Worm (Caenorhabditis elegans) whole organism, L1 larva: ENCODE measurements around the gene srh-122.
A peak's percentile ranks its signal among the peaks of the same experiment; 100 is the strongest.

Source experiments
- C04F5.9 ChIP-seq: sonication (generic microtip); optimal IDR thresholded peaks from 2 replicates; lab custom pipeline; 2016; ENCODE audit warnings: missing genetic modification characterization, missing compliant biosample characterization
- C16A3.4 ChIP-seq: fragments of 150-350 bp; optimal IDR thresholded peaks from 2 replicates; lab custom pipeline; 2014; ENCODE audit warnings: missing biosample characterization, missing genetic modification characterization
- aha-1 ChIP-seq: fragments of 150-350 bp; optimal IDR thresholded peaks from 2 replicates; lab custom pipeline; 2014; ENCODE audit warnings: missing biosample characterization, missing genetic modification characterization
- alr-1 ChIP-seq: fragments of 200-800 bp; sonication (Bioruptor generic); optimal IDR thresholded peaks from 2 replicates; lab custom pipeline; 2018; ENCODE audit warnings: borderline replicate concordance, mild to moderate bottlenecking, missing genetic modification characterization, missing compliant biosample characterization
- blmp-1 ChIP-seq: fragments of 150-350 bp; optimal IDR thresholded peaks from 2 replicates; lab custom pipeline; 2014; ENCODE audit warnings: missing biosample characterization, missing genetic modification characterization
- ceh-8 ChIP-seq: fragments of 200-800 bp; sonication (Bioruptor generic); optimal IDR thresholded peaks from 2 replicates; lab custom pipeline; 2018; ENCODE audit warnings: mild to moderate bottlenecking, missing genetic modification characterization, moderate library complexity, missing compliant biosample characterization
- ceh-82 ChIP-seq, 3 experiments: fragments of 150-350 bp in 1 of 3; sonication (generic microtip) in 2 of 3; optimal IDR thresholded peaks; 2 replicates each; lab custom pipeline; 2014 to 2017; ENCODE audit warnings: missing biosample characterization in 3 of 3, missing genetic modification characterization in 3 of 3
- dpl-1 ChIP-seq, 3 experiments: fragments of 150-350 bp in 2 of 3; sonication (generic microtip) in 1 of 3; optimal IDR thresholded peaks; 2 replicates each; lab custom pipeline; 2014 to 2017; ENCODE audit warnings: missing biosample characterization in 3 of 3, missing genetic modification characterization in 3 of 3, missing genetic modification reagents in 3 of 3
- efl-1 ChIP-seq, 4 experiments: fragments of 150-350 bp; optimal IDR thresholded peaks in 3 of 4; peaks in 1 of 4; 1 replicate in 1 of 4; 2 replicates in 3 of 4; lab custom pipeline; 2014; ENCODE audit warnings: missing biosample characterization in 2 of 4, missing genetic modification characterization in 2 of 4, missing genetic modification reagents in 2 of 4
- egl-13 ChIP-seq: sonication (generic microtip); optimal IDR thresholded peaks from 2 replicates; lab custom pipeline; 2016; ENCODE audit warnings: missing genotype, missing genetic modification reagents, missing genetic modification characterization, missing compliant biosample characterization
- elt-3 ChIP-seq, 6 experiments: fragments of 150-350 bp in 1 of 6; sonication (generic microtip); optimal IDR thresholded peaks; 2 replicates each; lab custom pipeline; 2017 to 2018; ENCODE audit warnings: missing biosample characterization in 6 of 6, missing genetic modification characterization in 6 of 6, inconsistent platforms in 1 of 6
- ets-5 ChIP-seq: fragments of 200-800 bp; sonication (Bioruptor generic); IDR thresholded peaks from 2 replicates; pipeline ENCODE4 v1.3.6; 2022; ENCODE audit warnings: missing genetic modification characterization, missing compliant biosample characterization
- fkh-10 ChIP-seq: sonication (generic microtip); optimal IDR thresholded peaks from 2 replicates; lab custom pipeline; 2017; ENCODE audit warnings: missing biosample characterization, missing genetic modification reagents, missing genetic modification characterization
- fkh-4 ChIP-seq: sonication (generic microtip); optimal IDR thresholded peaks from 2 replicates; lab custom pipeline; 2016; ENCODE audit warnings: missing compliant biosample characterization, missing genetic modification characterization, borderline replicate concordance
- fos-1 ChIP-seq: fragments of 150-350 bp; optimal IDR thresholded peaks from 2 replicates; lab custom pipeline; 2014; ENCODE audit warnings: missing biosample characterization, missing genetic modification characterization
- grh-1 ChIP-seq: fragments of 200-800 bp; sonication (Bioruptor generic); IDR thresholded peaks from 2 replicates; pipeline ENCODE4 v1.3.6; 2022; ENCODE audit warnings: missing genetic modification reagents, missing genetic modification characterization, missing compliant biosample characterization
- hlh-17 ChIP-seq: fragments of 200-800 bp; sonication (Bioruptor generic); optimal IDR thresholded peaks from 2 replicates; lab custom pipeline; 2018; ENCODE audit warnings: missing genetic modification characterization, mild to moderate bottlenecking, missing compliant biosample characterization, moderate library complexity, borderline replicate concordance
- irx-1 ChIP-seq: sonication (generic microtip); optimal IDR thresholded peaks from 2 replicates; lab custom pipeline; 2016; ENCODE audit warnings: missing genetic modification characterization, missing compliant biosample characterization
- lin-14 ChIP-seq: fragments of 200-800 bp; sonication (Bioruptor generic); optimal IDR thresholded peaks from 2 replicates; lab custom pipeline; 2018; ENCODE audit warnings: mild to moderate bottlenecking, missing genetic modification characterization, moderate library complexity, missing compliant biosample characterization
- lin-15B ChIP-seq: fragments of 150-350 bp; sonication (generic microtip); optimal IDR thresholded peaks from 3 replicates; lab custom pipeline; 2014; ENCODE audit warnings: missing biosample characterization, missing genetic modification characterization
- lsy-2 ChIP-seq, 2 experiments: fragments of 150-350 bp; optimal IDR thresholded peaks; 2 replicates each; lab custom pipeline; 2014; ENCODE audit warnings: missing biosample characterization in 2 of 2, missing genetic modification characterization in 2 of 2
- mdl-1 ChIP-seq, 2 experiments: fragments of 150-350 bp; optimal IDR thresholded peaks; 2 replicates each; lab custom pipeline; 2014 to 2017; ENCODE audit warnings: missing biosample characterization in 2 of 2, missing genetic modification characterization in 2 of 2, inconsistent platforms in 1 of 2
- mep-1 ChIP-seq: fragments of 150-350 bp; optimal IDR thresholded peaks from 2 replicates; lab custom pipeline; 2014; ENCODE audit warnings: missing biosample characterization, missing genetic modification characterization
- nhr-11 ChIP-seq: fragments of 150-350 bp; optimal IDR thresholded peaks from 2 replicates; lab custom pipeline; 2014; ENCODE audit warnings: missing biosample characterization, missing genetic modification characterization
- nhr-19 ChIP-seq: fragments of 200-800 bp; sonication (Bioruptor generic); conservative IDR thresholded peaks from 2 replicates; pipeline ENCODE4 v1.3.6; 2022; ENCODE audit warnings: missing genetic modification characterization, missing compliant biosample characterization
- nhr-28 ChIP-seq: fragments of 150-350 bp; optimal IDR thresholded peaks from 2 replicates; lab custom pipeline; 2014; ENCODE audit warnings: missing biosample characterization, missing genetic modification characterization
- nhr-47 ChIP-seq: sonication (generic microtip); optimal IDR thresholded peaks from 2 replicates; lab custom pipeline; 2016; ENCODE audit warnings: mild to moderate bottlenecking, missing genetic modification characterization, moderate library complexity, missing compliant biosample characterization
- nhr-71 ChIP-seq: sonication (generic microtip); optimal IDR thresholded peaks from 2 replicates; lab custom pipeline; 2016; ENCODE audit warnings: mild to moderate bottlenecking, missing genetic modification characterization, moderate library complexity, missing compliant biosample characterization
- nhr-76 ChIP-seq: sonication (generic microtip); optimal IDR thresholded peaks from 2 replicates; lab custom pipeline; 2017; ENCODE audit warnings: missing biosample characterization, missing genetic modification characterization
- nhr-84 ChIP-seq: sonication (generic microtip); optimal IDR thresholded peaks from 2 replicates; lab custom pipeline; 2017; ENCODE audit warnings: missing biosample characterization, missing genetic modification characterization
- nhr-85 ChIP-seq: sonication (generic microtip); peaks from one replicate; lab custom pipeline; 2016; ENCODE audit warnings: missing genetic modification characterization, inconsistent platforms, missing compliant biosample characterization
- pax-3 ChIP-seq: fragments of 200-800 bp; sonication (Bioruptor generic); optimal IDR thresholded peaks from 2 replicates; lab custom pipeline; 2018; ENCODE audit warnings: mild to moderate bottlenecking, missing genetic modification characterization, moderate library complexity, missing compliant biosample characterization
- skn-1 ChIP-seq: fragments of 150-350 bp; optimal IDR thresholded peaks from 2 replicates; lab custom pipeline; 2014; ENCODE audit warnings: missing biosample characterization, missing genetic modification characterization
- snu-23 ChIP-seq: sonication (generic microtip); optimal IDR thresholded peaks from 2 replicates; lab custom pipeline; 2016; ENCODE audit warnings: missing genetic modification characterization, missing compliant biosample characterization
- tlp-1 ChIP-seq: fragments of 150-350 bp; optimal IDR thresholded peaks from 2 replicates; lab custom pipeline; 2014; ENCODE audit warnings: missing biosample characterization, missing genetic modification characterization
- unc-30 ChIP-seq: sonication (generic microtip); optimal IDR thresholded peaks from 2 replicates; lab custom pipeline; 2017; ENCODE audit warnings: missing biosample characterization, missing genetic modification characterization
- unc-86 ChIP-seq: sonication (generic microtip); optimal IDR thresholded peaks from 2 replicates; lab custom pipeline; 2016; ENCODE audit warnings: missing genetic modification characterization, missing compliant biosample characterization
- vab-15 ChIP-seq: sonication (generic microtip); optimal IDR thresholded peaks from 2 replicates; lab custom pipeline; 2017; ENCODE audit warnings: missing genotype, mild to moderate bottlenecking, missing genetic modification characterization, missing compliant biosample characterization
- xbp-1 ChIP-seq: sonication (generic microtip); optimal IDR thresholded peaks from 2 replicates; lab custom pipeline; 2016; ENCODE audit warnings: missing genetic modification characterization, missing compliant biosample characterization
- zip-4 ChIP-seq: fragments of 200-800 bp; sonication (Bioruptor generic); optimal IDR thresholded peaks from 2 replicates; lab custom pipeline; 2018; ENCODE audit warnings: mild to moderate bottlenecking, missing genetic modification characterization, moderate library complexity, missing compliant biosample characterization
- ztf-11 ChIP-seq, 2 experiments: sonication (generic microtip); optimal IDR thresholded peaks; 2 replicates each; lab custom pipeline; 2016 to 2017; ENCODE audit warnings: missing genetic modification characterization in 2 of 2, missing biosample characterization in 1 of 2, missing compliant biosample characterization in 1 of 2
- ztf-4 ChIP-seq: fragments of 150-350 bp; optimal IDR thresholded peaks from 2 replicates; lab custom pipeline; 2014; ENCODE audit warnings: missing biosample characterization, missing genetic modification characterization

srh-122 gene

DNA sequence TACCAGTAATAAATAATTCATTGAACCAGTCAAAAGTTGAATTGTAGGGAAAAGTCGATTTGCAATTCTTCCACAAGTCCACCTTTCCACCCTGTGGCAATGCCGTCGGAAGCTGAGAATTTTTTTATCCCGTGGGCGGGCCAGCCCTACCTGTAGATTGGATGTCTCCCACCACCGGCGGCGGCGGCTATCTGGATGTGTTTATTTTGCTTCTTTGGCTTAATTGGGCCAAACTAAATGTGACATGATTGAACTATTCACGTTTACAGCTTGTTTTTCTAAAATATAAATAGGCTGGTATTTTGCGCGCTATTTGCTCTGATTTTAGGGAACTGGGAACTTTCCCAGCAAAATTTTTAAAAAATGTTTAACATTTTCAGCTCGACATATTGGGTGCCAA is 33.3 kb downstream of the srh-122 start, which contains the start of gene wrt-8:
wrt-8 (minus strand) TSS at position 101 of the 400 bp plus-strand sequence.
- no peak for TF ChIP-seq aha-1 (tag; lab: Kevin White, UChicago)
- TF ChIP-seq blmp-1 (tag; lab: Kevin White, UChicago): no peak
- no peak for TF ChIP-seq nhr-11 (tag; lab: Kevin White, UChicago)
- no peak for TF ChIP-seq egl-13
- TF ChIP-seq snu-23: no peak
- no peak for TF ChIP-seq fos-1 (tag; lab: Kevin White, UChicago)
- TF ChIP-seq ztf-4 (tag; lab: Kevin White, UChicago): no peak
- TF ChIP-seq C16A3.4: no peak
- no peak for TF ChIP-seq alr-1 (tag; lab: Kevin White, UChicago)
- TF ChIP-seq nhr-19 (GFP tag; lab: Robert Waterston, UW): no peak
- TF ChIP-seq unc-30: no peak
- TF ChIP-seq lsy-2 (tag; optimal IDR thresholded peaks at IDR 0.05; lab: Kevin White, UChicago): no peak
- TF ChIP-seq mdl-1 (tag; optimal IDR thresholded peaks at IDR 0.05; lab: Kevin White, UChicago): no peak
- TF ChIP-seq elt-3 (tag; optimal IDR thresholded peaks at IDR 0.05; lab: Kevin White, UChicago): no peak
- TF ChIP-seq, all 84 proteins: peak for 0

DNA sequence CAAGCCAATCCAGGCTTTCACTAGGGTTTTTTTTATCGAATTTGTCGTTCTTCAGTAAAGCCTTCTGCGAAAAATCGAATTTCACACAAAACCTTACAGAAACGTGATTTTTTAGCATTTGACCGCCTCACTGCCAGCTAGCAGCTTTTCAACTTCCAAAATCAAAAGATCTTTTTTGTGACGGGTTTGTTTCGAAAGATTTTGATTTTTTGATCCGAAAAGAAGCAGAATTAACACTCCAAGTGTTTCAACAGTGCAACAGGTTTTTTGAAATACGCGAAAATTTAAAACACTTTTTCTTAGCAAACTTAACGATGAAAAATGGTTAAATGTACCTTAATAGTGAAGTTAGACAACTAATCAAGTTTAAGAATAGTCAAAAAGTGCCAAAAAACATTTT is 36.4 kb downstream of the srh-122 start, which contains the start of gene clec-229:
clec-229 (minus strand) TSS at position 101 of the 400 bp plus-strand sequence.
- no peak for TF ChIP-seq nhr-47 (tag; lab: Kevin White, UChicago)
- TF ChIP-seq irx-1: no peak
- TF ChIP-seq mep-1: no peak
- TF ChIP-seq alr-1 (tag; lab: Kevin White, UChicago): no peak
- TF ChIP-seq zip-4: no peak
- no peak for TF ChIP-seq lin-14 (GFP tag; lab: Kevin White, UChicago)
- no peak for TF ChIP-seq nhr-85
- no peak for TF ChIP-seq unc-86
- no peak for TF ChIP-seq mdl-1 (tag; optimal IDR thresholded peaks at IDR 0.05; lab: Kevin White, UChicago)
- TF ChIP-seq ets-5 (GFP tag; lab: Robert Waterston, UW): no peak
- TF ChIP-seq nhr-84 (tag; lab: Kevin White, UChicago): no peak
- TF ChIP-seq vab-15 (tag; lab: Kevin White, UChicago): no peak
- TF ChIP-seq pax-3 (tag; lab: Kevin White, UChicago): no peak
- TF ChIP-seq nhr-28: no peak
- TF ChIP-seq fkh-10: no peak
- no peak for TF ChIP-seq grh-1 (GFP tag; lab: Robert Waterston, UW)

DNA sequence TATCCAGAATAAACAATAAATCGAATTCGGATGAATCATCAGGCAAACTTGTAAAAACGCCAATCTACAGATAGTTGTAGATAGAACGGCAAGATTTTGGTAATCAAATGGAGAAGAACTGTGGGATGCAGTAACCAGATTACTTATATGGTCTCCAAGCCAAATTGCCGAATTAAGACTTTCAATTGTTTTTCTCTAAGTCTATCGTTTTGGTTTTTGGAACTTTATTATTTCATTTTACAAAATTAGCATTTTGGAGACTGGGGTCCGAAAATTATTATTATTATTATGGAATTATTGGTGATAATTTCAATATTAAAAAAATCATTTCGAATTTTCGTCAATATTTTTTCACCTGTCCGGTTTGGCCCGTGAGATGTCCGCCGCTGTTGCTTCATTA is 38.4 kb downstream of the srh-122 start, which contains the start of gene clec-228:
clec-228 (minus strand) TSS at position 101 of the 400 bp plus-strand sequence.
- TF ChIP-seq C04F5.9 (tag; lab: Kevin White, UChicago) (no peak), unc-86 (no peak), nhr-28 (no peak), egl-13 (no peak)

DNA sequence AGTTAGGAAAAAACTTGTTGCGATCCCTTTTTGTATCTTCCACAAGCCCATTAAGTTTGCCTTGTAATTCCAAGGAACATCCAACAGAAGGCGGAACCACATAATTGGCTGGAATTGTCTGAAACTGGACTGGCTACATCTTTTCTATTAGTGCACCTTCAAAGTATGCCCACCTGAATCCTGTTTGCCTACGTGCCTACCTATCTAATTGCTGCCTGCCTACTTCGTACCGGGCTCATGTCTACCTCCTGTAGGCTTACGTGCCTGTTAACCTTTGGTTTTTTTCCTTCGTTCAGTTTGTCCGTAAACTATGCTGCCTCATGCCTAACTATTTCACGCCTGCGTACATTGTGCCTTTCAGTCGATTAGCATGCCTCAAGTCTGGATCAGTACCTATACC is 40.4 kb downstream of the srh-122 start, which contains the start of gene wrt-7:
wrt-7 (minus strand) TSS at position 101 of the 400 bp plus-strand sequence.
- TF ChIP-seq pax-3 (tag; lab: Kevin White, UChicago) (peak; percentile 21), tlp-1 (tag; lab: Kevin White, UChicago) (no peak)
- TF ChIP-seq, all 84 proteins: peak for 1

DNA sequence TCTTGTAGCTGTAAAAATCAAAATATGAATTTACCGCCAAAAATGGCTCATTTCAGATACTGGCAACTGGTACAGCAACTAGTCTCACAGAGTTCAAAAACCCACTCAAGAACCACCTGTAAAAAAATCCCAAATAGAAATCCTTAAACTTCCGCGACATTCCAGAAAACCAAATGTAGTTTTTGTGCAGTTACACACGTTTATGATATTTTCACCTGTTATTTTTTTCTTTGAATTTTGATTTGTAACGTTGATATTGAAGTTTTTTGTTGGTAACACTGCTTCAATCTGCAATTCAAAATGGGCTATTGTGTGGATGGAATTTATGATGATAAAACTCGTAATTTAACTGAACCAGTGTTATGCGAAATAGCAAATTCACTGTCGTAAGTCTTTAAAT is 45.0 kb downstream of the srh-122 start, which contains the start of gene srw-113:
srw-113 (plus strand) TSS at position 301 of the 400 bp plus-strand sequence.
- TF ChIP-seq nhr-71 (no peak), efl-1 (optimal IDR thresholded peaks at IDR 0.05; lab: Kevin White, UChicago) (no peak), efl-1 (GFP tag; optimal IDR thresholded peaks at IDR 0.05 in 1 of 2; lab: Kevin White, UChicago) (peak in 1 of 2 experiments; percentile 13)
- TF ChIP-seq, all 84 proteins: peak for 1

DNA sequence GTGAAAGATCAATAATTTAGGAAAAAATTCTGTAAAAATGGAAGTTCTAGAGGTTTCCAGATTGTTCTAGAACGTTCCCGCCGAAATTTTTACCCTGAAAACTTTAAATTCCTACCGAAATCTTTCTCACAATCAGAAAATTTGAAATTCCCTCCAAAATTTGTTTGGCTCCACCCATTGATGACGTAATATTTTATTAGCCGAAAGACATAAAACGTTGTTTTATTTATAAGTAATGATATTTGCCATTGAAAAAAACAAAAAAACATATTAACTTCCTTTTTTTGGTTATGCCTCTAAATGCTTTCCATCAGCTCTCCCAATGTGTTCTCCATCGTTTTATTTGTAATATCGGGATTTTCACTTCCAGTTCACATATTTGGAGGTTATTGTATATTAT is 47.5 kb downstream of the srh-122 start, which contains the start of gene srh-295:
srh-295 (plus strand) TSS at position 301 of the 400 bp plus-strand sequence.
- no peak for TF ChIP-seq xbp-1 (tag; lab: Kevin White, UChicago)
- TF ChIP-seq nhr-76 (tag; lab: Kevin White, UChicago): no peak
- no peak for TF ChIP-seq nhr-85
- no peak for TF ChIP-seq fkh-4 (tag; lab: Kevin White, UChicago)
- TF ChIP-seq skn-1 (tag; lab: Kevin White, UChicago): no peak
- TF ChIP-seq blmp-1 (tag; lab: Kevin White, UChicago): no peak
- no peak for TF ChIP-seq efl-1 (optimal IDR thresholded peaks at IDR 0.05; lab: Kevin White, UChicago)
- no peak for TF ChIP-seq efl-1 (GFP tag; optimal IDR thresholded peaks at IDR 0.05 in 1 of 2; lab: Kevin White, UChicago)
- TF ChIP-seq lin-15B (tag; lab: Kevin White, UChicago): no peak
- no peak for TF ChIP-seq ceh-8
- TF ChIP-seq C04F5.9 (tag; lab: Kevin White, UChicago): no peak
- no peak for TF ChIP-seq dpl-1 (GFP tag; optimal IDR thresholded peaks at IDR 0.05; lab: Kevin White, UChicago)
- no peak for TF ChIP-seq hlh-17 (GFP tag; lab: Kevin White, UChicago)
- TF ChIP-seq ceh-82 (tag; optimal IDR thresholded peaks at IDR 0.05; lab: Kevin White, UChicago): no peak
- no peak for TF ChIP-seq elt-3 (tag; optimal IDR thresholded peaks at IDR 0.05; lab: Kevin White, UChicago)
- TF ChIP-seq ztf-11 (tag; optimal IDR thresholded peaks at IDR 0.05; lab: Kevin White, UChicago): no peak
